Worm (Caenorhabditis elegans) whole organism, late embryonic: ENCODE results near the gene Y45F3A.4.

ENCODE experiments used
- dmd-4 ChIP-seq: sonication (generic microtip); optimal IDR thresholded peaks from 2 replicates; lab custom pipeline; 2016; ENCODE audit warnings: borderline replicate concordance, missing genetic modification characterization, missing compliant biosample characterization
- dve-1 ChIP-seq: sonication (generic microtip); optimal IDR thresholded peaks from 2 replicates; lab custom pipeline; 2017; ENCODE audit warnings: antibody characterized with exemption, mild to moderate bottlenecking, missing genetic modification characterization, missing compliant biosample characterization
- lim-6 ChIP-seq: sonication (generic microtip); optimal IDR thresholded peaks from 2 replicates; lab custom pipeline; 2016; ENCODE audit warnings: missing genetic modification characterization, missing compliant biosample characterization
- pha-4 ChIP-seq: fragments of 150-350 bp; optimal IDR thresholded peaks from 2 replicates; lab custom pipeline; 2018; ENCODE audit warnings: missing biosample characterization, missing genetic modification reagents, missing genetic modification characterization
- pqm-1 ChIP-seq: sonication (generic microtip); optimal IDR thresholded peaks from 2 replicates; lab custom pipeline; 2016; ENCODE audit warnings: missing genetic modification characterization, missing compliant biosample characterization
- rnt-1 ChIP-seq: sonication (generic microtip); optimal IDR thresholded peaks from 2 replicates; lab custom pipeline; 2016; ENCODE audit warnings: missing genetic modification characterization, missing compliant biosample characterization
- sdc-2 ChIP-seq: sonication (generic microtip); optimal IDR thresholded peaks from 2 replicates; lab custom pipeline; 2016; ENCODE audit warnings: missing genotype, missing genetic modification characterization, missing compliant biosample characterization

- TF ChIP-seq dmd-4 (tag; lab: Kevin White, UChicago) = no peak
- no peak for TF ChIP-seq pha-4 (tag; lab: Kevin White, UChicago)
- no peak for TF ChIP-seq pqm-1
- TF ChIP-seq sdc-2 = no peak
- no peak for TF ChIP-seq lim-6 (tag; lab: Kevin White, UChicago)
- TF ChIP-seq rnt-1 (tag; lab: Kevin White, UChicago) = no peak
- TF ChIP-seq dve-1 = no peak
Measured at ce11 chrIII:10583483-10583882, 8.3 kb upstream of the Y45F3A.4 start.
